Fruit fly (Drosophila melanogaster): Measurements from ENCODE around the gene bam.
A peak's percentile ranks its signal among the peaks of the same experiment; 100 is the strongest.

bam gene

dm6 chr3R:25207405-25208003 is 37.4 kb downstream of the bam start (continued):
- TF ChIP-seq Ada2b (GFP tag; IDR thresholded peaks at IDR 0.05) (peak; percentile 61; the same call in 1 of the 2 replicates), Atf6 (GFP tag; IDR thresholded peaks at IDR 0.05) (peak; percentile 73), oc (tag; optimal IDR thresholded peaks at IDR 0.05) (peak; percentile 75), CG3163 (GFP tag; optimal IDR thresholded peaks at IDR 0.05) (peak; percentile 1), org-1 (GFP tag; optimal IDR thresholded peaks at IDR 0.05) (peak; percentile 53), CG4820 (GFP tag; optimal IDR thresholded peaks at IDR 0.05) (peak; percentile 66), repo (GFP tag; optimal IDR thresholded peaks at IDR 0.05) (no peak), dmrt99B (tag; optimal IDR thresholded peaks at IDR 0.05) (peak; percentile 85), Meics (GFP tag; optimal IDR thresholded peaks at IDR 0.05) (peak; percentile 68), her (GFP tag; optimal IDR thresholded peaks at IDR 0.05) (no peak), Adf1 (GFP tag; IDR thresholded peaks at IDR 0.05) (no peak), Vsx1 (GFP tag; optimal IDR thresholded peaks at IDR 0.05) (peak; percentile 56), Hr51 (GFP tag; optimal IDR thresholded peaks at IDR 0.05) (peak; percentile 34 to 89), jumu (GFP tag; optimal IDR thresholded peaks at IDR 0.05) (peak; percentile 18), emc (GFP tag; optimal IDR thresholded peaks at IDR 0.05) (no peak), HHEX (GFP tag; optimal IDR thresholded peaks at IDR 0.05) (peak; percentile 63), CG8924 (tag; optimal IDR thresholded peaks at IDR 0.05) (peak; percentile 81), schlank (tag; optimal IDR thresholded peaks at IDR 0.05) (no peak), Sry-δ (GFP tag; optimal IDR thresholded peaks at IDR 0.05) (no peak), sens (GFP tag) (peak; percentile 91), danr (GFP tag; IDR thresholded peaks at IDR 0.05) (peak; percentile 79), wek (GFP tag; optimal IDR thresholded peaks at IDR 0.05) (peak; percentile 44), CG6854 (GFP tag; optimal IDR thresholded peaks at IDR 0.05) (peak; percentile 45), Hsf (GFP tag; optimal IDR thresholded peaks at IDR 0.05) (peak; percentile 53), CG3065 (GFP tag; optimal IDR thresholded peaks at IDR 0.05) (peak; percentile 14), CG9817 (tag; optimal IDR thresholded peaks at IDR 0.05) (peak; percentile 62), CG10267 (tag; optimal IDR thresholded peaks at IDR 0.05) (peak; percentile 74), MBD-R2 (GFP tag; IDR thresholded peaks at IDR 0.05) (0 out of 2 replicates have a peak, but pooled peaks have one; percentile 14), Sin3A (optimal IDR thresholded peaks at IDR 0.05) (no peak), CG17385 (GFP tag; optimal IDR thresholded peaks at IDR 0.05) (peak; percentile 76), yki (optimal IDR thresholded peaks at IDR 0.05) (no peak), rib (GFP tag; IDR thresholded peaks at IDR 0.05) (no peak), fd3F (GFP tag; optimal IDR thresholded peaks at IDR 0.05) (peak; percentile 64), CG8281 (tag; optimal IDR thresholded peaks at IDR 0.05) (peak; percentile 4), H15 (GFP tag; IDR thresholded peaks at IDR 0.05) (peak; percentile 58; the same call in 2 of the 3 replicates), Max (GFP tag; optimal IDR thresholded peaks at IDR 0.05) (peak; percentile 54), sna (GFP tag; IDR thresholded peaks at IDR 0.05; ENCODE audit: partially characterized antibody) (no peak), CG11093 (GFP tag; IDR thresholded peaks at IDR 0.05) (0 out of 3 replicates have a peak, but pooled peaks have one; percentile 28), CG12236 (GFP tag; optimal IDR thresholded peaks at IDR 0.05) (peak; percentile 14), zfh2 (GFP tag; optimal IDR thresholded peaks at IDR 0.05) (peak; percentile 33), tll (GFP tag; optimal IDR thresholded peaks at IDR 0.05) (no peak), CG1529 (GFP tag; optimal IDR thresholded peaks at IDR 0.05) (peak; percentile 64), sr (GFP tag; IDR thresholded peaks at IDR 0.05) (0 out of 3 replicates have a peak, but pooled peaks have one; percentile 19), chm (GFP tag; IDR thresholded peaks at IDR 0.05) (no peak; the same call in 1 of the 2 replicates), shn (GFP tag; optimal IDR thresholded peaks at IDR 0.05) (no peak), CG7987 (GFP tag; optimal IDR thresholded peaks at IDR 0.05) (peak; percentile 16), amos (GFP tag; IDR thresholded peaks at IDR 0.05; ENCODE audit: partially characterized antibody) (no peak), CG5180 (GFP tag; optimal IDR thresholded peaks at IDR 0.05) (peak; percentile 63), hth (optimal IDR thresholded peaks at IDR 0.05) (no peak), kah (GFP tag; optimal IDR thresholded peaks at IDR 0.05) (peak; percentile 42), CG34376 (GFP tag; optimal IDR thresholded peaks at IDR 0.05) (peak; percentile 5)
